Fruit fly (Drosophila melanogaster) whole organism, wandering third instar larva: Measurements from ENCODE around the gene CG12766.

Experiments used
- CG32264 ChIP-seq: fragments of 200-800 bp; sonication (Bioruptor generic); optimal IDR thresholded peaks from 2 replicates; lab custom pipeline; 2016; ENCODE audit warnings: missing biosample characterization, missing genetic modification characterization
- CG9705 ChIP-seq: fragments of 200-800 bp; sonication (Bioruptor generic); optimal IDR thresholded peaks from 2 replicates; lab custom pipeline; 2018; ENCODE audit warnings: missing biosample characterization, mild to moderate bottlenecking, missing genetic modification characterization
- CrebA ChIP-seq: fragments of 200-800 bp; sonication (Bioruptor generic); optimal IDR thresholded peaks from 2 replicates; lab custom pipeline; 2016; ENCODE audit warnings: missing biosample characterization, mild to moderate bottlenecking, missing genetic modification characterization, borderline replicate concordance
- Dif ChIP-seq: fragments of 200-275, 200-300 bp; sonication (Bioruptor generic); optimal IDR thresholded peaks from 2 replicates; lab custom pipeline; 2018; ENCODE audit warnings: missing biosample characterization, missing genetic modification characterization; ENCODE audit not compliant: partially characterized antibody
- GATAd ChIP-seq: sonication (Bioruptor generic); optimal IDR thresholded peaks from 2 replicates; lab custom pipeline; 2016; ENCODE audit warnings: missing biosample characterization, missing genetic modification characterization
- HLH106 ChIP-seq: fragments of 200-800 bp; optimal IDR thresholded peaks from 3 replicates; lab custom pipeline; 2019; ENCODE audit warnings: missing biosample characterization, mild to moderate bottlenecking, missing genetic modification characterization, moderate library complexity
- Hr78 ChIP-seq: fragments of >200 bp; optimal IDR thresholded peaks from 2 replicates; lab custom pipeline; 2017; ENCODE audit warnings: missing biosample characterization, missing genetic modification characterization
- Hr83 ChIP-seq: fragments of 200-300 bp; sonication (Bioruptor generic); optimal IDR thresholded peaks from 2 replicates; lab custom pipeline; 2016; ENCODE audit warnings: missing biosample characterization, mild to moderate bottlenecking, missing genetic modification characterization, moderate library complexity; ENCODE audit not compliant: poor library complexity, severe bottlenecking
- Mio ChIP-seq: sonication (Bioruptor generic); optimal IDR thresholded peaks from 2 replicates; lab custom pipeline; 2016; ENCODE audit warnings: missing biosample characterization, missing genetic modification characterization
- N ChIP-seq: fragments of >200 bp; optimal IDR thresholded peaks from 2 replicates; lab custom pipeline; 2018; ENCODE audit warnings: missing biosample characterization, missing external identifiers, missing genetic modification characterization
- Vsx2 ChIP-seq: fragments of 200-300, 225-300 bp; sonication (Bioruptor generic); optimal IDR thresholded peaks from 2 replicates; lab custom pipeline; 2018; ENCODE audit warnings: missing biosample characterization, missing genetic modification characterization; ENCODE audit not compliant: partially characterized antibody
- br ChIP-seq: fragments of 200-800 bp; sonication (Bioruptor generic); optimal IDR thresholded peaks from 2 replicates; lab custom pipeline; 2016; ENCODE audit warnings: missing biosample characterization, missing genetic modification characterization
- brk ChIP-seq: fragments of 200-800 bp; sonication (Bioruptor generic); optimal IDR thresholded peaks from 2 replicates; lab custom pipeline; 2016; ENCODE audit warnings: missing biosample characterization, mild to moderate bottlenecking, missing genetic modification characterization
- dl ChIP-seq, 2 experiments: fragments of 175-275, 200-275 bp in 1 of 2; fragments of 200-275 bp in 1 of 2; sonication (Bioruptor generic); optimal IDR thresholded peaks; lab custom pipeline; 2018; ENCODE audit warnings: mild to moderate bottlenecking in 2 of 2, missing biosample characterization in 2 of 2, missing genetic modification characterization in 2 of 2, moderate library complexity in 2 of 2; ENCODE audit not compliant: partially characterized antibody in 2 of 2, insufficient read depth in 1 of 2
- dsf ChIP-seq: sonication (Bioruptor generic); optimal IDR thresholded peaks from 2 replicates; lab custom pipeline; 2016; ENCODE audit warnings: missing biosample characterization, missing genetic modification characterization, borderline replicate concordance
- ey ChIP-seq: fragments of 200-800 bp; sonication (Bioruptor generic); optimal IDR thresholded peaks from 2 replicates; lab custom pipeline; 2016; ENCODE audit warnings: missing biosample characterization, missing genetic modification characterization
- foxo ChIP-seq, 2 experiments: fragments of 200-800 bp; sonication (Bioruptor generic); optimal IDR thresholded peaks; 2 replicates in 1 of 2; 3 replicates in 1 of 2; lab custom pipeline; 2016 to 2017; ENCODE audit warnings: missing biosample characterization in 2 of 2, missing genetic modification characterization in 2 of 2
- h ChIP-seq: fragments of 200-800 bp; sonication (Bioruptor generic); optimal IDR thresholded peaks from 3 replicates; lab custom pipeline; 2016; ENCODE audit warnings: missing biosample characterization, mild to moderate bottlenecking, missing genetic modification characterization
- jim ChIP-seq: fragments of 175-275, 200-325 bp; sonication (Bioruptor generic); optimal IDR thresholded peaks from 2 replicates; lab custom pipeline; 2016; ENCODE audit warnings: missing biosample characterization, mild to moderate bottlenecking, missing genetic modification characterization
- pan ChIP-seq: fragments of >200 bp; optimal IDR thresholded peaks from 2 replicates; lab custom pipeline; 2017
- psq ChIP-seq: fragments of 200-800 bp; sonication (Bioruptor generic); optimal IDR thresholded peaks from 3 replicates; lab custom pipeline; 2017; ENCODE audit warnings: missing biosample characterization, mild to moderate bottlenecking, missing genetic modification characterization, moderate library complexity
- rgr ChIP-seq: fragments of 200-800 bp; sonication (Bioruptor generic); optimal IDR thresholded peaks from 3 replicates; lab custom pipeline; 2016; ENCODE audit warnings: missing biosample characterization, mild to moderate bottlenecking, missing genetic modification characterization
- sv ChIP-seq: fragments of 200-800 bp; sonication (Bioruptor generic); optimal IDR thresholded peaks from 3 replicates; lab custom pipeline; 2016; ENCODE audit warnings: missing biosample characterization, missing genetic modification characterization
- tai ChIP-seq: sonication (Bioruptor generic); optimal IDR thresholded peaks from 2 replicates; lab custom pipeline; 2016; ENCODE audit warnings: missing biosample characterization, missing genetic modification characterization
- usp ChIP-seq: fragments of >200 bp; optimal IDR thresholded peaks from 2 replicates; lab custom pipeline; 2017; ENCODE audit warnings: missing biosample characterization, missing genetic modification characterization
- woc ChIP-seq: sonication (Bioruptor generic); optimal IDR thresholded peaks from 2 replicates; lab custom pipeline; 2016; ENCODE audit warnings: missing biosample characterization, mild to moderate bottlenecking, missing genetic modification characterization

Gene CG12766

dm6 chr3L:3940075-3940819 is at the start of gene CG12766:
Gene CG12766, minus strand, starts transcription at chr3L:3940125.
- TF ChIP-seq ey (GFP tag; lab: Kevin White, UChicago) (no peak), Hr83 (GFP tag; lab: Kevin White, UChicago) (no peak), GATAd (no peak), CG9705 (GFP tag; lab: Kevin White, UChicago) (no peak), HLH106 (tag; lab: Kevin White, UChicago) (no peak), brk (no peak), psq (no peak), Mio (no peak), dl (GFP tag; optimal IDR thresholded peaks at IDR 0.05; lab: Kevin White, UChicago; ENCODE audit: insufficient read depth in 1 of 2, partially characterized antibody in 2 of 2) (no peak), CrebA (GFP tag; lab: Kevin White, UChicago) (no peak), Hr78 (GFP tag; lab: Kevin White, UChicago) (no peak), h (GFP tag; lab: Kevin White, UChicago) (no peak), rgr (GFP tag; lab: Kevin White, UChicago) (no peak), usp (GFP tag; lab: Kevin White, UChicago) (no peak), Vsx2 (GFP tag; lab: Kevin White, UChicago) (no peak), Dif (GFP tag; lab: Kevin White, UChicago) (no peak), N (GFP tag; lab: Kevin White, UChicago) (no peak), br (GFP tag; lab: Kevin White, UChicago) (no peak)

dm6 chr3L:3983466-3983946 is 43.6 kb upstream of the CG12766 start, which contains the start of gene scrt:
Gene scrt, plus strand, starts transcription at chr3L:3983896.
- TF ChIP-seq foxo (GFP tag; optimal IDR thresholded peaks at IDR 0.05; lab: Kevin White, UChicago): peak in 1 of 2 experiments; percentile 25
- TF ChIP-seq usp (GFP tag; lab: Kevin White, UChicago): no peak
- TF ChIP-seq Hr83 (GFP tag; lab: Kevin White, UChicago): no peak
- no peak for TF ChIP-seq dsf (GFP tag; lab: Kevin White, UChicago)
- peak; percentile 66 for TF ChIP-seq Vsx2 (GFP tag; lab: Kevin White, UChicago)
- peak; percentile 62 for TF ChIP-seq Dif (GFP tag; lab: Kevin White, UChicago)
- peak; percentile 53 for TF ChIP-seq sv
- peak; percentile 15 for TF ChIP-seq HLH106 (tag; lab: Kevin White, UChicago)
- TF ChIP-seq h (GFP tag; lab: Kevin White, UChicago): peak; percentile 4
- peak in 1 of 2 experiments; percentile 33 for TF ChIP-seq dl (GFP tag; optimal IDR thresholded peaks at IDR 0.05; lab: Kevin White, UChicago; ENCODE audit: insufficient read depth in 1 of 2, partially characterized antibody in 2 of 2)
- no peak for TF ChIP-seq N (GFP tag; lab: Kevin White, UChicago)
- no peak for TF ChIP-seq pan (lab: Kevin White, UChicago)
- peak; percentile 34 for TF ChIP-seq woc (GFP tag; lab: Kevin White, UChicago)

DNA sequence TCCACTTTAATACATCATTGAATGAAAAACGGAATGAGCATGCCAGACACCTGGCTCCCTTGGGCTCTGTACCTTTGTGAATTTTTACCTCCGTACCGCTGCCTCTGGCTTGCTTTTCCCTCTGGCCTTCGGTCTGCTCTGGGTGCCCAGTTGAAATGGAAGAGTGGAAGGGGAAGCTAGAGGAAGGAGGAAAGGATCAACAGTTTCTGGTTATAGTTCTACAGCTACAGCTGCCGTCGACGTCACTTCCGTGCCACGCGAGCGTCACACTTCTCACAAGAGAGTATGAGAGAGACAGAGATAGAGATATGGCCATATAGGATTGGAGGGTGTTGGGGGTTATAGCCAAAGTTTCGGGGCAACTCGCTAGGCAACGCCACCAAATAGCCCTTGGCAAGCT is 40.1 kb upstream of the CG12766 start:
- TF ChIP-seq tai (GFP tag; lab: Kevin White, UChicago) (no peak), Hr78 (GFP tag; lab: Kevin White, UChicago) (no peak), CG9705 (GFP tag; lab: Kevin White, UChicago) (no peak), HLH106 (tag; lab: Kevin White, UChicago) (no peak), GATAd (no peak), woc (GFP tag; lab: Kevin White, UChicago) (no peak), psq (no peak), CG32264 (GFP tag; lab: Kevin White, UChicago) (no peak), br (GFP tag; lab: Kevin White, UChicago) (no peak), usp (GFP tag; lab: Kevin White, UChicago) (no peak)

DNA sequence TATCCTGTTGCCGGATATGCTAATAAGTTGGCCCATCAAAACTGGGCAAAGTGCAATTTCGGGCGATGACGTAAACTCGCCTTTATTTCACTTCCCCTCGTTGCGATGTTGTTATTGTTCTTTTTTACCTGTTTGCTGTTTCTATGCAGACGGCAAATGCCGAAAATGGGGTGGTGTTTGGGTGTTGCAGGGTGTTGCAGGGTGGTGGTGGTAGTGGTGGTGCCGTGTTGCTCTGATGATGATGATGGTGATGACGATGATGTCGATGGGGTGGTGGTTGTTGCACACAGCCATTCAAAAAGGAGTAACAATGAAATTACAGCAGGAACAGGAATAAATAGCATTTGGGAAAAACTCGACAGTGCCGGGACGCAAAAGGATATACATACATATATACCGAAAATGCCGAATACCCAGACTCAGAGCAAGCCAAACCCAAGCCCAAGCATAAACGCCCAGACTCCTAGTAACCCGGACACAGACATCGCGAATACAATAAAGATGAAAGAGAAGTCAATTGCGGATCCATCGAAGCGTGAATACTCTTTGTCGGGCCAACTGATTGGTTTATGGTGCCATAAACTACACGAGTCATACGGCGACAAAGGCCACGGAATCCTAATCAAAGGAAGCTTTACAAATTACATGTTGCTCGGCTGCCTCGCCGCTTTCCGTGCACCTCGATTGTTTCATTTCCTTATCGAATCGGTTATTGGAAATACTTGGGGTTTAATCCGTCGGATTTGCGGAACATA is 39.0 kb upstream of the CG12766 start:
- TF ChIP-seq Vsx2 (GFP tag; lab: Kevin White, UChicago) (peak; percentile 52), jim (GFP tag; lab: Kevin White, UChicago) (no peak), Dif (GFP tag; lab: Kevin White, UChicago) (peak; percentile 31)
